Worm (Caenorhabditis elegans): ENCODE data around the gene ins-9.

- TF ChIP-seq K11D2.4 (GFP tag; IDR thresholded peaks at IDR 0.05), result no peak
- no peak for TF ChIP-seq dpl-1 (GFP tag; optimal IDR thresholded peaks at IDR 0.05)
- no peak for TF ChIP-seq F49E8.2 (tag; optimal IDR thresholded peaks at IDR 0.05; ENCODE audit: insufficient read depth)
- TF ChIP-seq B0336.3 (GFP tag; IDR thresholded peaks at IDR 0.05), result no peak
- TF ChIP-seq unc-62 (GFP tag; optimal IDR thresholded peaks at IDR 0.05), result no peak
These were observed at the start of gene ins-9 for ce11 chrX:8866563-8866962.
